Fruit fly (Drosophila melanogaster): ENCODE data around the gene CG7290.

Gene CG7290

DNA sequence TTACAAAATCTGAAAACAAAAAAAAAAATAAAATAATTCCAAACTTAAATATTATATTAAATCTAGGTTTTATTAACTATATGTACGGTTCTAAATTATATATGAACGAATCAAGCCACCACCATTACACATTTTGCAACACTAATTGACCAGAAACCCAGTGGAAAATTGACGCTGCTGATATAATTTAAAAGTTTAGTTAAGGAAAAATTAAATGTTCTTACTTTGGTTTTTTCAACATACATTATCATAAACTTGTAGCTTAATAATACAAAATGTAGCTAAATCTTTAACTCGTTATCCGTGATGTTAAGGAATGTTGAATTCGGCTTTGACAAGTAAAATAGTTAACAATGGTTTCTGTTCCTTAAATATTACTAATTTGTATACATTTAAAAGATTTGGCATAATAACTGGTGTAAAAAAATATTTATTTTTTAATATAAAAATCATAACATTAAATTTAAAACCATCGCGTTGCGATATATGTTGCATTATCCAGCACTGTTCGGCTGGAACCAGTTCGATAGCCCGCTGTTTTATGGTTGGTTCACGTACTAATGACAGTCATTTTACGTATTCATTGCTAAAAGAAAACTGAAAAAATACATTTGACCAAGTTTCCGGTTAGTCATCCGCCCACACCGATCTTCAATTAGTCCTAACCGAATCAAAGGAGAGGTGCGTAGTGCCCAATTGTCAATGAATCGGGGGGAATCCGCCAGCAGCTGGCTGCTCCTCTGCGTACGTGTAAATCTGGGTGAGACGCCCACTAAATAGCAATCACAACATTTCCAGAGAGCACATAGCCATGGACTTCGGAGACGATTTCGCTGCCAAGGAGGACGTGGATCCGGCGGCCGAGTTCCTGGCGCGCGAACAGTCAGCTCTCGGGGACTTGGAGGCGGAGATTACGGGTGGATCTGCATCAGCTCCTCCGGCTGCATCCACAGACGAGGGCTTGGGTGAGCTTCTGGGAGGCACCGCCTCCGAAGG lies 36.4 kb upstream of the CG7290 start (continued):
- TF ChIP-seq CG14710 (tag; optimal IDR thresholded peaks at IDR 0.05) (peak; percentile 48), disco-r (GFP tag; optimal IDR thresholded peaks at IDR 0.05) (no peak), onecut (GFP tag; IDR thresholded peaks at IDR 0.05) (0 out of 2 replicates have a peak, but pooled peaks have one; percentile 10), CG3995 (GFP tag; optimal IDR thresholded peaks at IDR 0.05) (peak; percentile 11), slp2 (GFP tag; optimal IDR thresholded peaks at IDR 0.05) (no peak), Sox102F (GFP tag; optimal IDR thresholded peaks at IDR 0.05) (peak; percentile 70), GATAe (GFP tag; conservative IDR thresholded peaks at IDR 0.05) (peak; percentile 30), ranshi (GFP tag; IDR thresholded peaks at IDR 0.05) (peak; percentile 40; the same call in 1 of the 2 replicates), trem (tag; optimal IDR thresholded peaks at IDR 0.05) (peak; percentile 10), eve (GFP tag; optimal IDR thresholded peaks at IDR 0.05) (no peak), CG11504 (tag; optimal IDR thresholded peaks at IDR 0.05) (peak; percentile 67), Atf6 (GFP tag; IDR thresholded peaks at IDR 0.05) (peak; percentile 49; the same call in 1 of the 2 replicates), ro (GFP tag; IDR thresholded peaks at IDR 0.05) (no peak), YL-1 (GFP tag; optimal IDR thresholded peaks at IDR 0.05) (no peak), CG11456 (GFP tag; IDR thresholded peaks at IDR 0.05) (peak; percentile 74), corto (GFP tag; optimal IDR thresholded peaks at IDR 0.05) (peak; percentile 48), prd (optimal IDR thresholded peaks at IDR 0.05) (no peak), prd (GFP tag; IDR thresholded peaks at IDR 0.05) (peak; percentile 77), CG4617 (GFP tag; optimal IDR thresholded peaks at IDR 0.05; ENCODE audit: borderline replicate concordance) (no peak), CG16813 (GFP tag; IDR thresholded peaks at IDR 0.05; ENCODE audit: partially characterized antibody) (peak; percentile 72), CG15514 (GFP tag; optimal IDR thresholded peaks at IDR 0.05) (peak; percentile 99), caup (GFP tag; optimal IDR thresholded peaks at IDR 0.05; ENCODE audit: severe bottlenecking) (peak; percentile 61), CG12104 (GFP tag; optimal IDR thresholded peaks at IDR 0.05) (peak; percentile 28), Ssrp (tag; optimal IDR thresholded peaks at IDR 0.05) (peak; percentile 60), p53 (GFP tag; optimal IDR thresholded peaks at IDR 0.05) (no peak), CG17359 (tag; optimal IDR thresholded peaks at IDR 0.05) (peak; percentile 69), CG6689 (GFP tag; IDR thresholded peaks at IDR 0.05) (peak; percentile 63; the same call in 1 of the 2 replicates), Ptx1 (GFP tag; IDR thresholded peaks at IDR 0.05) (peak; percentile 50), pho (GFP tag; optimal IDR thresholded peaks at IDR 0.05) (peak; percentile 11), bcd (GFP tag; optimal IDR thresholded peaks at IDR 0.05) (peak; percentile 65), zfh1 (GFP tag; IDR thresholded peaks at IDR 0.05) (peak; percentile 74; the same call in 2 of the 3 replicates), Dll (GFP tag; IDR thresholded peaks at IDR 0.05; ENCODE audit: partially characterized antibody) (peak; percentile 79), nerfin-2 (GFP tag; IDR thresholded peaks at IDR 0.05; ENCODE audit: partially characterized antibody) (peak; percentile 43), fd3F (GFP tag; optimal IDR thresholded peaks at IDR 0.05) (peak; percentile 44), CG42726 (GFP tag; IDR thresholded peaks at IDR 0.05; ENCODE audit: partially characterized antibody) (no peak; the same call in 1 of the 2 replicates), zfh2 (GFP tag; optimal IDR thresholded peaks at IDR 0.05) (no peak), CG1792 (GFP tag; optimal IDR thresholded peaks at IDR 0.05) (no peak), Fer1 (GFP tag; optimal IDR thresholded peaks at IDR 0.05) (peak; percentile 50), Rfx (GFP tag; IDR thresholded peaks at IDR 0.05) (peak; percentile 63), Vsx1 (GFP tag; optimal IDR thresholded peaks at IDR 0.05) (no peak), amos (GFP tag; IDR thresholded peaks at IDR 0.05; ENCODE audit: partially characterized antibody) (peak; percentile 78), CG17361 (GFP tag; IDR thresholded peaks at IDR 0.05) (peak; percentile 80), CG7928 (GFP tag; optimal IDR thresholded peaks at IDR 0.05) (peak; percentile 21), CG8478 (optimal IDR thresholded peaks at IDR 0.05) (no peak), cwo (GFP tag; optimal IDR thresholded peaks at IDR 0.05) (peak; percentile 47), fu2 (GFP tag; optimal IDR thresholded peaks at IDR 0.05) (no peak), CG14050 (GFP tag; IDR thresholded peaks at IDR 0.05) (peak; percentile 32), CG9797 (GFP tag; optimal IDR thresholded peaks at IDR 0.05) (no peak)

Data from whole organism, embryonic.